Fruit fly (Drosophila melanogaster) whole organism, adult: ENCODE results near the gene nxf2.

Experiments used
- CG11617 ChIP-seq: fragments of 200-800 bp; sonication (Bioruptor generic); optimal IDR thresholded peaks from 2 replicates; lab custom pipeline; 2017; ENCODE audit warnings: mild to moderate bottlenecking, missing biosample characterization, missing genetic modification reagents, missing genetic modification characterization
- CG12768 ChIP-seq: fragments of 200-800 bp; sonication (Bioruptor generic); optimal IDR thresholded peaks from 2 replicates; lab custom pipeline; 2017; ENCODE audit warnings: missing biosample characterization, missing genetic modification characterization, mild to moderate bottlenecking, moderate library complexity, missing genetic modification reagents
- CG14711 ChIP-seq: fragments of 200-800 bp; sonication (Bioruptor generic); optimal IDR thresholded peaks from 2 replicates; lab custom pipeline; 2018; ENCODE audit warnings: missing biosample characterization, mild to moderate bottlenecking, missing genetic modification characterization, moderate library complexity
- CG1620 ChIP-seq: fragments of 200-800 bp; sonication (Bioruptor generic); optimal IDR thresholded peaks from 2 replicates; lab custom pipeline; 2016; ENCODE audit warnings: missing biosample characterization, missing genetic modification characterization
- CG33017 ChIP-seq: fragments of 200-800 bp; sonication (Bioruptor generic); optimal IDR thresholded peaks from 2 replicates; lab custom pipeline; 2018; ENCODE audit warnings: missing biosample characterization, mild to moderate bottlenecking, missing genetic modification characterization, moderate library complexity
- CG5204 ChIP-seq: fragments of 200-800 bp; sonication (Bioruptor generic); optimal IDR thresholded peaks from 2 replicates; lab custom pipeline; 2016; ENCODE audit warnings: missing biosample characterization, missing genetic modification characterization
- CG7045 ChIP-seq: fragments of 200-800 bp; sonication (Bioruptor generic); optimal IDR thresholded peaks from 2 replicates; lab custom pipeline; 2017; ENCODE audit warnings: missing biosample characterization, mild to moderate bottlenecking, missing genetic modification characterization
- CG7101 ChIP-seq: fragments of 200-800 bp; sonication (Bioruptor generic); optimal IDR thresholded peaks from 2 replicates; lab custom pipeline; 2018; ENCODE audit warnings: missing biosample characterization, mild to moderate bottlenecking, missing genetic modification characterization, moderate library complexity
- Clk ChIP-seq: fragments of 200-800 bp; sonication (Bioruptor generic); optimal IDR thresholded peaks from 2 replicates; lab custom pipeline; 2017; ENCODE audit warnings: missing biosample characterization, missing genetic modification characterization
- Crg-1 ChIP-seq: fragments of 200-800 bp; sonication (Bioruptor generic); optimal IDR thresholded peaks from 2 replicates; lab custom pipeline; 2016; ENCODE audit warnings: missing biosample characterization, missing genetic modification characterization
- Hr96 ChIP-seq: fragments of 200-800 bp; sonication (Bioruptor generic); optimal IDR thresholded peaks from 2 replicates; lab custom pipeline; 2016; ENCODE audit warnings: missing biosample characterization, missing genetic modification characterization
- Mnt ChIP-seq: fragments of 200-800 bp; sonication (Bioruptor generic); optimal IDR thresholded peaks from 2 replicates; lab custom pipeline; 2016; ENCODE audit warnings: missing biosample characterization, mild to moderate bottlenecking, missing genetic modification characterization
- bab1 ChIP-seq: fragments of 200-800 bp; sonication (Bioruptor generic); optimal IDR thresholded peaks from 3 replicates; lab custom pipeline; 2019; ENCODE audit warnings: missing biosample characterization, mild to moderate bottlenecking, missing genetic modification characterization, moderate library complexity
- cic ChIP-seq: fragments of 200-800 bp; sonication (Bioruptor generic); optimal IDR thresholded peaks from 2 replicates; lab custom pipeline; 2017; ENCODE audit warnings: missing biosample characterization, mild to moderate bottlenecking, missing genetic modification characterization, moderate library complexity
- cnc ChIP-seq, 2 experiments: fragments of >200 bp; optimal IDR thresholded peaks; 2 replicates each; lab custom pipeline; 2017
- kay ChIP-seq: fragments of 200-800 bp; sonication (Bioruptor generic); peaks from one replicate; lab custom pipeline; 2016; ENCODE audit warnings: missing biosample characterization, missing genetic modification characterization, borderline replicate concordance
- ovo ChIP-seq: fragments of 200-800 bp; sonication (Bioruptor generic); optimal IDR thresholded peaks from 2 replicates; lab custom pipeline; 2016; ENCODE audit warnings: missing biosample characterization, missing genetic modification characterization
- pad ChIP-seq: fragments of 200-800 bp; sonication (Bioruptor generic); optimal IDR thresholded peaks from 3 replicates; lab custom pipeline; 2017; ENCODE audit warnings: missing biosample characterization, missing genetic modification characterization, mild to moderate bottlenecking, moderate library complexity, missing genetic modification reagents
- tj ChIP-seq: fragments of 200-800 bp; sonication (Bioruptor generic); optimal IDR thresholded peaks from 3 replicates; lab custom pipeline; 2017; ENCODE audit warnings: missing biosample characterization, mild to moderate bottlenecking, missing genetic modification characterization, moderate library complexity
- toe ChIP-seq: fragments of 200-800 bp; sonication (Bioruptor generic); optimal IDR thresholded peaks from 2 replicates; lab custom pipeline; 2016; ENCODE audit warnings: missing biosample characterization, missing genetic modification characterization

The nxf2 gene

dm6 chr3L:16590860-16591259 lies 10.8 kb upstream of the nxf2 start, which contains the start of gene tra:
Gene tra (minus strand): TSS chr3L:16591050.
- TF ChIP-seq tj (GFP tag; lab: Kevin White, UChicago) (no peak), Crg-1 (no peak), cnc (optimal IDR thresholded peaks at IDR 0.05; lab: Kevin White, UChicago) (no peak), cic (GFP tag; lab: Kevin White, UChicago) (no peak), Mnt (GFP tag; lab: Kevin White, UChicago) (no peak), bab1 (no peak), Clk (no peak), CG12768 (GFP tag; lab: Kevin White, UChicago) (no peak), CG7101 (no peak), CG1620 (GFP tag; lab: Kevin White, UChicago) (no peak), CG11617 (GFP tag; lab: Kevin White, UChicago) (no peak), pad (GFP tag; lab: Kevin White, UChicago) (no peak), CG5204 (GFP tag; lab: Kevin White, UChicago) (no peak), toe (GFP tag; lab: Kevin White, UChicago) (no peak), ovo (GFP tag; lab: Kevin White, UChicago) (no peak), Hr96 (GFP tag; lab: Kevin White, UChicago) (no peak), kay (GFP tag; lab: Kevin White, UChicago) (no peak), CG33017 (tag; lab: Kevin White, UChicago) (no peak)

dm6 chr3L:16587994-16588622 lies 8.0 kb upstream of the nxf2 start:
- peak; percentile 34 for TF ChIP-seq CG7045 (GFP tag; lab: Kevin White, UChicago)
- peak; percentile 35 for TF ChIP-seq CG12768 (GFP tag; lab: Kevin White, UChicago)
- TF ChIP-seq CG11617 (GFP tag; lab: Kevin White, UChicago) = peak; percentile 64
- TF ChIP-seq toe (GFP tag; lab: Kevin White, UChicago) = no peak
- peak; percentile 49 for TF ChIP-seq tj (GFP tag; lab: Kevin White, UChicago)
- peak; percentile 55 for TF ChIP-seq pad (GFP tag; lab: Kevin White, UChicago)
- TF ChIP-seq CG1620 (GFP tag; lab: Kevin White, UChicago) = peak; percentile 71
- peak; percentile 77 for TF ChIP-seq Mnt (GFP tag; lab: Kevin White, UChicago)
- TF ChIP-seq ovo (GFP tag; lab: Kevin White, UChicago) = peak; percentile 65
- no peak for TF ChIP-seq Hr96 (GFP tag; lab: Kevin White, UChicago)
- TF ChIP-seq cic (GFP tag; lab: Kevin White, UChicago) = peak; percentile 35
- peak; percentile 70 for TF ChIP-seq Crg-1
- TF ChIP-seq CG5204 (GFP tag; lab: Kevin White, UChicago) = no peak
- TF ChIP-seq bab1 = peak; percentile 33
- peak; percentile 70 for TF ChIP-seq CG33017 (tag; lab: Kevin White, UChicago)
- TF ChIP-seq cnc (optimal IDR thresholded peaks at IDR 0.05; lab: Kevin White, UChicago) = no peak
- peak; percentile 20 for TF ChIP-seq Clk
- peak; percentile 70 for TF ChIP-seq CG14711
- no peak for TF ChIP-seq kay (GFP tag; lab: Kevin White, UChicago)
- TF ChIP-seq CG7101 = peak; percentile 75

dm6 chr3L:16586989-16587388 lies 6.9 kb upstream of the nxf2 start, which contains the start of the genes Syx8 and CG32163:
Gene Syx8 (minus strand): TSS chr3L:16587057.
Gene CG32163 (plus strand): TSS chr3L:16587157.
- TF ChIP-seq cic (GFP tag; lab: Kevin White, UChicago) (peak; percentile 32), tj (GFP tag; lab: Kevin White, UChicago) (peak; percentile 17), CG12768 (GFP tag; lab: Kevin White, UChicago) (no peak), CG7101 (peak; percentile 9), CG7045 (GFP tag; lab: Kevin White, UChicago) (no peak), CG11617 (GFP tag; lab: Kevin White, UChicago) (no peak), ovo (GFP tag; lab: Kevin White, UChicago) (no peak), CG33017 (tag; lab: Kevin White, UChicago) (no peak), bab1 (peak; percentile 36), toe (GFP tag; lab: Kevin White, UChicago) (no peak), Clk (no peak), CG1620 (GFP tag; lab: Kevin White, UChicago) (no peak), Mnt (GFP tag; lab: Kevin White, UChicago) (peak; percentile 25), Crg-1 (no peak)

dm6 chr3L:16584074-16584578 lies 4.0 kb upstream of the nxf2 start, which contains the start of gene UQCR-C2:
Gene UQCR-C2 (plus strand): TSS chr3L:16584124.
- TF ChIP-seq CG14711 (peak; percentile 30), CG7045 (GFP tag; lab: Kevin White, UChicago) (no peak), ovo (GFP tag; lab: Kevin White, UChicago) (no peak), CG1620 (GFP tag; lab: Kevin White, UChicago) (peak; percentile 68), CG33017 (tag; lab: Kevin White, UChicago) (peak; percentile 5), CG12768 (GFP tag; lab: Kevin White, UChicago) (no peak), cnc (optimal IDR thresholded peaks at IDR 0.05; lab: Kevin White, UChicago) (no peak), Mnt (GFP tag; lab: Kevin White, UChicago) (peak; percentile 70), CG5204 (GFP tag; lab: Kevin White, UChicago) (no peak), tj (GFP tag; lab: Kevin White, UChicago) (peak; percentile 54), Hr96 (GFP tag; lab: Kevin White, UChicago) (no peak), CG11617 (GFP tag; lab: Kevin White, UChicago) (peak; percentile 48), CG7101 (peak; percentile 54), Clk (no peak), Crg-1 (peak; percentile 29), bab1 (peak; percentile 76), toe (GFP tag; lab: Kevin White, UChicago) (no peak), pad (GFP tag; lab: Kevin White, UChicago) (no peak), kay (GFP tag; lab: Kevin White, UChicago) (no peak), cic (GFP tag; lab: Kevin White, UChicago) (peak; percentile 47)
